Fruit fly (Drosophila melanogaster): ENCODE data around the gene CG14074.
A peak's percentile ranks its signal among the peaks of the same experiment; 100 is the strongest.

The CG14074 gene

DNA sequence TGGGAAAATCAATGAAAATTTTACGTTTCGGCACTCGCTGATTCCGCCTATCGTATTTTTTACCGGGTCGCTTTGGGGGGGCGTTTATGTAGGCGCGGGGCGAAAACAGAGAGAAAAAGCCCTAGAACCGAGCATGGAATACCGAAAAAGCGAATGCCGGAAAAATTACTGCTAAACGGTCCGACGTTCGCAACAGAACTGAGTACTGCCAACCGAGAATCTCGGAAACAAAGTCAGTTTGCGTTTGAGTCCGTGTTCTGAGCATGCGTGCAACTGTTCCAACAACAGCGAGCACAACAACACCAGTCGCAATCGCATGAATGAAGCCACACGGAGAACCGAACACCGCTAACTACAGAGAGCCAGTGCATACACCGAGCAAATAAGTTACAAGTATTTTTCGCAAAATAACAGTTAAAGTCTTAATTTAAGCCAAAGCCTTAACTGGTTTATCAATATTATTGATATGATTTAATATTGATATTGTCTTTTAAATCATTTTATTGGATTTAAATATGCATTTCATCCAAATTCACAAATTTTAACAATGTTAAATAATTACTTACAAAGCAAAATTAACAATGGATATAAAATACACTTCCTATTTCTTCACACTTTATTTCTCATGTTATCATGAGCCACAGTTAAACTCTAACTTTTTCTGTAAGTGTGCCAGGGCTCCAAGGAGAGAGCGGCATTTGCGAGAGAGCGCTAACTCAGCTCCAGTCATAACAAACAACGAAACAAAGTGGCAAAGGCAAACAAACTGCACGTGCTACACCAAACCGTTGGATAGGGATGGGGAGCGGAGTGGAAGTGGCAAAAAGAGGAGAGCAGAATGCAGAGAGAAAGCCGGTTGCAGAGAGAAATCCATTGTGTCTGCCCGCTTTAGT, 24.5 kb downstream of the CG14074 start, which contains the start of gene CG3961 (continued):
- TF ChIP-seq CG4328 (GFP tag; optimal IDR thresholded peaks at IDR 0.05) (peak; percentile 96), CG6254 (GFP tag; optimal IDR thresholded peaks at IDR 0.05) (peak; percentile 96), Xrp1 (GFP tag; IDR thresholded peaks at IDR 0.05) (peak; percentile 97), zfh1 (GFP tag; IDR thresholded peaks at IDR 0.05) (peak; percentile 85), PHDP (tag; optimal IDR thresholded peaks at IDR 0.05) (peak; percentile 97), hkb (optimal IDR thresholded peaks at IDR 0.05) (no peak), hkb (GFP tag; IDR thresholded peaks at IDR 0.05) (peak; percentile 94), CG3163 (GFP tag; optimal IDR thresholded peaks at IDR 0.05) (peak; percentile 72), p53 (GFP tag; optimal IDR thresholded peaks at IDR 0.05) (no peak), Hr39 (optimal IDR thresholded peaks at IDR 0.05) (no peak), CG4404 (GFP tag; IDR thresholded peaks at IDR 0.05) (peak; percentile 89), CG4360 (GFP tag; IDR thresholded peaks at IDR 0.05) (peak; percentile 62), cwo (GFP tag; optimal IDR thresholded peaks at IDR 0.05) (peak; percentile 97), YL-1 (GFP tag; optimal IDR thresholded peaks at IDR 0.05) (peak; percentile 88), Hr3 (GFP tag; optimal IDR thresholded peaks at IDR 0.05) (peak; percentile 98), CG5953 (GFP tag; IDR thresholded peaks at IDR 0.05) (no peak), Fer2 (tag; optimal IDR thresholded peaks at IDR 0.05) (peak; percentile 85), Dbx (GFP tag; IDR thresholded peaks at IDR 0.05) (peak; percentile 80), CG10267 (tag; optimal IDR thresholded peaks at IDR 0.05) (peak; percentile 96), TFAM (GFP tag; optimal IDR thresholded peaks at IDR 0.05) (peak; percentile 88), sc (optimal IDR thresholded peaks at IDR 0.05) (no peak), sc (GFP tag; optimal IDR thresholded peaks at IDR 0.05) (peak; percentile 99), CG14860 (GFP tag; IDR thresholded peaks at IDR 0.05; ENCODE audit: partially characterized antibody) (no peak), Ets97D (GFP tag; optimal IDR thresholded peaks at IDR 0.05) (peak; percentile 40), CG18599 (GFP tag; optimal IDR thresholded peaks at IDR 0.05) (peak; percentile 93), fu2 (GFP tag; optimal IDR thresholded peaks at IDR 0.05) (peak; percentile 77), Side (GFP tag; optimal IDR thresholded peaks at IDR 0.05) (peak; percentile 40), Sry-δ (GFP tag; optimal IDR thresholded peaks at IDR 0.05) (peak; percentile 43), Bgb (GFP tag; IDR thresholded peaks at IDR 0.05; ENCODE audit: partially characterized antibody) (no peak; the same call in 1 of the 2 replicates), kni (GFP tag; optimal IDR thresholded peaks at IDR 0.05) (peak; percentile 86), h (optimal IDR thresholded peaks at IDR 0.05) (no peak), CG11093 (GFP tag; IDR thresholded peaks at IDR 0.05) (peak; percentile 92), ind (GFP tag; optimal IDR thresholded peaks at IDR 0.05) (peak; percentile 96), Dek (tag; optimal IDR thresholded peaks at IDR 0.05) (peak; percentile 93), CG12659 (GFP tag; optimal IDR thresholded peaks at IDR 0.05) (peak; percentile 99), CG6791 (GFP tag; IDR thresholded peaks at IDR 0.05; ENCODE audit: partially characterized antibody) (0 out of 3 replicates have a peak, but pooled peaks have one; percentile 21), tin (GFP tag; optimal IDR thresholded peaks at IDR 0.05) (peak; percentile 96), inv (GFP tag; IDR thresholded peaks at IDR 0.05; ENCODE audit: partially characterized antibody) (no peak), HLH54F (GFP tag; optimal IDR thresholded peaks at IDR 0.05) (peak; percentile 75), fru (optimal IDR thresholded peaks at IDR 0.05) (no peak), CG15073 (GFP tag; optimal IDR thresholded peaks at IDR 0.05) (peak; percentile 77), gt (GFP tag; IDR thresholded peaks at IDR 0.05) (peak; percentile 80), Stat92E (GFP tag; optimal IDR thresholded peaks at IDR 0.05) (peak in 1 of 3 experiments; percentile 99), Kr (GFP tag; optimal IDR thresholded peaks at IDR 0.05) (peak; percentile 19), MESR4 (GFP tag; optimal IDR thresholded peaks at IDR 0.05) (peak; percentile 31), NC2β (GFP tag; optimal IDR thresholded peaks at IDR 0.05) (peak; percentile 89), CG12104 (GFP tag; optimal IDR thresholded peaks at IDR 0.05) (peak; percentile 98), CG12744 (GFP tag; optimal IDR thresholded peaks at IDR 0.05) (peak; percentile 80), CG3838 (GFP tag; optimal IDR thresholded peaks at IDR 0.05) (peak; percentile 93), unpg (GFP tag; optimal IDR thresholded peaks at IDR 0.05) (peak; percentile 96)
